Fruit fly (Drosophila melanogaster): ENCODE data around the gene CG42331.

CG42331 gene

DNA sequence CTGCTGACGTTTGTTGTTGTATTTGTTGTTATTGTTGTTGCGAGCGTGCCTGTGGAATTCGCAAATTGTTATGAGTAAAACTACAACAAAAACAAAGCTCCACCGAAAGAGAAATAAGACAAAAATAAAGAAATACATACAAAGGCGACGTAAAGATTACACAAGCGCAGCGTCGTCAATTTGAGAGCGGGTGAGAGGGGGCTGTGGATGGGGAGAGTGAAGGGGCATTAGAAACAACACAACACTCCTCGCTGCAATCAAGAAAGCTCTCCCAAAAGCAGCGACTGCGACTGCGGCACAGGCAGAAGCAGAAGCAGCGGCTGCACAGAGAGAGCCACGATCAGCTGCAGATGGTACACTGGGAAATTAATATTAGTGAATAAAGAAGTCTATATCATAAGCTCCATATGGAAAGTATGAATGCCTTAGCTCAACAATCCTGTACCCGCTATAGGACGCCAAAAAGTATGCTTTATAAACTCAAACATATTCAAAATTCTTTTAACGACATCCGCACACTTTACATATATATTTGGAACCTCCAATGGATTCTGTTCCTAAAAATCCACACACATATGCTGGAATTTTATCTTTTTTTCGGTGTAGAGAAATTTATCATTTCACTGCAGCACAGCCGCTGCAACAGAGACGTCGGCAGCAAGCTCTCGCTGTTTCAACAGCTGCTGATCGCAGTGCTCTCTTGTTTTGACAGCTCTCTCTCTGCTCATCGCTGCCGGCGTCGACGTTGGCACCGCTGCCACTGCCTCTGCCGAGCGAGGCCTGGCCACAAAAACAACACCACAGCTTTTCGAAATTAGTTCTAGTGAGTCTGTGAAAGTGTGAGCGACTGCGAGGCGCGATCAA lies 3.2 kb upstream of the CG42331 start, which contains the start of gene CG13631 (continued):
- peak; percentile 98 for TF ChIP-seq Ssrp (tag; optimal IDR thresholded peaks at IDR 0.05)
- TF ChIP-seq Stat92E (GFP tag; optimal IDR thresholded peaks at IDR 0.05): peak in 1 of 3 experiments; percentile 94
- peak; percentile 94 for TF ChIP-seq bab2 (GFP tag; optimal IDR thresholded peaks at IDR 0.05)
- TF ChIP-seq CG11560 (tag; IDR thresholded peaks at IDR 0.05): peak; percentile 64; the same call in 2 of the 3 replicates
- peak; percentile 62 for TF ChIP-seq psq (GFP tag; optimal IDR thresholded peaks at IDR 0.05)
- TF ChIP-seq sc (optimal IDR thresholded peaks at IDR 0.05): no peak
- TF ChIP-seq sc (GFP tag; optimal IDR thresholded peaks at IDR 0.05): peak; percentile 97
- TF ChIP-seq dm (GFP tag; optimal IDR thresholded peaks at IDR 0.05): peak; percentile 83
- TF ChIP-seq cad (GFP tag; optimal IDR thresholded peaks at IDR 0.05): no peak
- TF ChIP-seq ab (GFP tag; optimal IDR thresholded peaks at IDR 0.05): peak; percentile 87
- peak; percentile 89 for TF ChIP-seq CG32767 (GFP tag; IDR thresholded peaks at IDR 0.05)
- TF ChIP-seq jing (GFP tag; optimal IDR thresholded peaks at IDR 0.05): peak; percentile 94
- peak; percentile 95 for TF ChIP-seq HLH3B (GFP tag; IDR thresholded peaks at IDR 0.05)
- TF ChIP-seq sna (GFP tag; IDR thresholded peaks at IDR 0.05; ENCODE audit: partially characterized antibody): no peak
- peak; percentile 91 for TF ChIP-seq Max (GFP tag; optimal IDR thresholded peaks at IDR 0.05)
- TF ChIP-seq fru (optimal IDR thresholded peaks at IDR 0.05): no peak
- no peak for TF ChIP-seq CG42726 (GFP tag; IDR thresholded peaks at IDR 0.05; ENCODE audit: partially characterized antibody)
- TF ChIP-seq CkIIα-i1 (GFP tag; IDR thresholded peaks at IDR 0.05): peak; percentile 38; the same call in 1 of the 2 replicates
- no peak for TF ChIP-seq CG15479 (GFP tag; optimal IDR thresholded peaks at IDR 0.05)
- TF ChIP-seq Lpt (GFP tag; optimal IDR thresholded peaks at IDR 0.05): no peak
- peak; percentile 90 for TF ChIP-seq CG12659 (GFP tag; optimal IDR thresholded peaks at IDR 0.05)
- TF ChIP-seq CG6813 (GFP tag; optimal IDR thresholded peaks at IDR 0.05): peak; percentile 83
- peak; percentile 80 for TF ChIP-seq Nf-YB (GFP tag; optimal IDR thresholded peaks at IDR 0.05)
- no peak for TF ChIP-seq luna (GFP tag; optimal IDR thresholded peaks at IDR 0.05)
- TF ChIP-seq CG7987 (GFP tag; optimal IDR thresholded peaks at IDR 0.05): peak; percentile 68
- peak; percentile 33 for TF ChIP-seq D19B (GFP tag; optimal IDR thresholded peaks at IDR 0.05)
- TF ChIP-seq Hand (GFP tag; optimal IDR thresholded peaks at IDR 0.05): peak; percentile 39
- TF ChIP-seq Drgx (GFP tag; IDR thresholded peaks at IDR 0.05): peak; percentile 97
- peak; percentile 75 for TF ChIP-seq Dek (tag; optimal IDR thresholded peaks at IDR 0.05)
- peak; percentile 86 for TF ChIP-seq CG33213 (GFP tag; optimal IDR thresholded peaks at IDR 0.05)
- peak; percentile 74 for TF ChIP-seq Nf-YC (tag; optimal IDR thresholded peaks at IDR 0.05)
- peak; percentile 68 for TF ChIP-seq Meics (GFP tag; optimal IDR thresholded peaks at IDR 0.05)
- no peak for TF ChIP-seq hbn (GFP tag; IDR thresholded peaks at IDR 0.05; ENCODE audit: partially characterized antibody)
- no peak for TF ChIP-seq CG8478 (optimal IDR thresholded peaks at IDR 0.05)
- peak; percentile 50; the same call in 1 of the 3 replicates for TF ChIP-seq C15 (GFP tag; IDR thresholded peaks at IDR 0.05)
- TF ChIP-seq dmrt99B (tag; optimal IDR thresholded peaks at IDR 0.05): peak; percentile 98
- no peak for TF ChIP-seq hth (optimal IDR thresholded peaks at IDR 0.05)
- TF ChIP-seq Kr (GFP tag; optimal IDR thresholded peaks at IDR 0.05): no peak
- no peak for TF ChIP-seq knrl (GFP tag; IDR thresholded peaks at IDR 0.05; ENCODE audit: partially characterized antibody)
- peak; percentile 91 for TF ChIP-seq tx (GFP tag; optimal IDR thresholded peaks at IDR 0.05)
- TF ChIP-seq CG11723 (GFP tag; optimal IDR thresholded peaks at IDR 0.05): peak; percentile 92
- TF ChIP-seq Sin3A (optimal IDR thresholded peaks at IDR 0.05): no peak
- peak; percentile 79 for TF ChIP-seq CG1024 (GFP tag; IDR thresholded peaks at IDR 0.05)
- peak; percentile 81 for TF ChIP-seq lilli (GFP tag; optimal IDR thresholded peaks at IDR 0.05)
- TF ChIP-seq grn (GFP tag; optimal IDR thresholded peaks at IDR 0.05): peak; percentile 61
- peak; percentile 93 for TF ChIP-seq tap (tag; optimal IDR thresholded peaks at IDR 0.05)
- peak; percentile 77 for TF ChIP-seq Oaz (GFP tag; IDR thresholded peaks at IDR 0.05)
- peak; percentile 47 for TF ChIP-seq CG12744 (GFP tag; optimal IDR thresholded peaks at IDR 0.05)
- TF ChIP-seq CG5180 (GFP tag; optimal IDR thresholded peaks at IDR 0.05): peak; percentile 79
- peak; percentile 78 for TF ChIP-seq zf30C (GFP tag; optimal IDR thresholded peaks at IDR 0.05)
